Fruit fly (Drosophila melanogaster): ENCODE data around the gene CG14132.

The CG14132 gene

DNA sequence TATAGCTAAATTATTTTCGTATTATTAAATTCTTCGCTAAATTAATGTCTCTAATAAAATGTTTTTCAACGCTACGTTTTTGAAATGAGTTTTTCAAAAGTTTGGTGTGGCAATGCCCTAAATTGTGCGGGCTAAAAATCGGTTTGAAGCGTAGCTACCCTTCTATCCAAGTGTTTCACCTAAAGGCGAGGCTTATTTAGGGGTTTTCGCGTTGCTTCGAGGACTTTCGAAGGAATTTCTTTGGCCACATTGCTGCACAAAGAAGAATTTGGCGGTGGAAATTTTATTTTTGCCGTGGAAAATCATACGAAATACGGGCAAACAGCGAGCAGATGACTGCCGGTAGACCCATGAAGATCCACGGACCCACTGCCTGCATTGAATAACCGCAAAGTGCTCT is 33.3 kb downstream of the CG14132 start, which contains the start of gene TfIIEalpha (continued):
- TF ChIP-seq D (optimal IDR thresholded peaks at IDR 0.05): no peak
- TF ChIP-seq D (GFP tag; optimal IDR thresholded peaks at IDR 0.05): no peak
- TF ChIP-seq Ptx1 (GFP tag; IDR thresholded peaks at IDR 0.05): no peak
- TF ChIP-seq hbn (GFP tag; IDR thresholded peaks at IDR 0.05; ENCODE audit: partially characterized antibody): 0 out of 2 replicates have a peak, but pooled peaks have one; percentile 31
- TF ChIP-seq MESR4 (GFP tag; optimal IDR thresholded peaks at IDR 0.05): peak; percentile 76
- TF ChIP-seq D19A (tag; optimal IDR thresholded peaks at IDR 0.05): no peak
- TF ChIP-seq Poxn (GFP tag; IDR thresholded peaks at IDR 0.05): no peak
- TF ChIP-seq MTF-1 (GFP tag; optimal IDR thresholded peaks at IDR 0.05; ENCODE audit: borderline replicate concordance): no peak
- TF ChIP-seq CG34376 (GFP tag; optimal IDR thresholded peaks at IDR 0.05): no peak
- no peak for TF ChIP-seq Sry-β (GFP tag; optimal IDR thresholded peaks at IDR 0.05)
- no peak for TF ChIP-seq pros (GFP tag; optimal IDR thresholded peaks at IDR 0.05)
- no peak for TF ChIP-seq stc (GFP tag; IDR thresholded peaks at IDR 0.05)
- TF ChIP-seq cg (GFP tag; optimal IDR thresholded peaks at IDR 0.05): no peak
- no peak for TF ChIP-seq crol (GFP tag; IDR thresholded peaks at IDR 0.05)
- TF ChIP-seq CG2875 (GFP tag; optimal IDR thresholded peaks at IDR 0.05): no peak
- no peak for TF ChIP-seq sc (optimal IDR thresholded peaks at IDR 0.05)
- no peak for TF ChIP-seq sc (GFP tag; optimal IDR thresholded peaks at IDR 0.05)
- TF ChIP-seq esg (GFP tag; conservative IDR thresholded peaks at IDR 0.05): no peak
- no peak for TF ChIP-seq CG1602 (GFP tag; optimal IDR thresholded peaks at IDR 0.05)
- no peak for TF ChIP-seq CG7839 (tag; optimal IDR thresholded peaks at IDR 0.05)
- TF ChIP-seq btn (GFP tag; optimal IDR thresholded peaks at IDR 0.05): no peak
- no peak for TF ChIP-seq wek (GFP tag; optimal IDR thresholded peaks at IDR 0.05)
- TF ChIP-seq dm (GFP tag; optimal IDR thresholded peaks at IDR 0.05): no peak
- no peak for TF ChIP-seq CG10462 (GFP tag; optimal IDR thresholded peaks at IDR 0.05)
- no peak for TF ChIP-seq CG11456 (GFP tag; IDR thresholded peaks at IDR 0.05)
- TF ChIP-seq abd-A (tag; optimal IDR thresholded peaks at IDR 0.05): no peak
- TF ChIP-seq Bgb (GFP tag; IDR thresholded peaks at IDR 0.05; ENCODE audit: partially characterized antibody): peak; percentile 54; the same call in 1 of the 2 replicates
- no peak for TF ChIP-seq dati (GFP tag; IDR thresholded peaks at IDR 0.05)
- no peak for TF ChIP-seq pan (optimal IDR thresholded peaks at IDR 0.05)
- TF ChIP-seq pan (GFP tag; optimal IDR thresholded peaks at IDR 0.05 in 1 of 2, IDR thresholded peaks at IDR 0.05 in 1 of 2): no peak
- no peak for TF ChIP-seq ken (GFP tag; IDR thresholded peaks at IDR 0.05)
- peak; percentile 21 for TF ChIP-seq CG12391 (tag; optimal IDR thresholded peaks at IDR 0.05)
- no peak for TF ChIP-seq ato (GFP tag; IDR thresholded peaks at IDR 0.05; ENCODE audit: partially characterized antibody)
- TF ChIP-seq luna (GFP tag; optimal IDR thresholded peaks at IDR 0.05): no peak
- no peak for TF ChIP-seq CG7372 (GFP tag; IDR thresholded peaks at IDR 0.05)
- TF ChIP-seq HmgZ (tag; optimal IDR thresholded peaks at IDR 0.05): peak; percentile 76
- peak; percentile 57 for TF ChIP-seq nmo (GFP tag; optimal IDR thresholded peaks at IDR 0.05)
- peak; percentile 24 for TF ChIP-seq CG10543 (GFP tag; optimal IDR thresholded peaks at IDR 0.05)
- no peak for TF ChIP-seq tgo (GFP tag; IDR thresholded peaks at IDR 0.05)
- no peak for TF ChIP-seq CG33557 (GFP tag; optimal IDR thresholded peaks at IDR 0.05)
- no peak for TF ChIP-seq ftz-f1 (GFP tag; optimal IDR thresholded peaks at IDR 0.05)
- no peak for TF ChIP-seq bowl (GFP tag; IDR thresholded peaks at IDR 0.05)
- TF ChIP-seq NFAT (GFP tag; IDR thresholded peaks at IDR 0.05): peak; percentile 63; the same call in 1 of the 2 replicates
- peak; percentile 15 for TF ChIP-seq CrebB (tag; optimal IDR thresholded peaks at IDR 0.05)
- no peak for TF ChIP-seq CG15479 (GFP tag; optimal IDR thresholded peaks at IDR 0.05)
- no peak for TF ChIP-seq Oli (tag; optimal IDR thresholded peaks at IDR 0.05)
- no peak for TF ChIP-seq ap (GFP tag; IDR thresholded peaks at IDR 0.05)
- no peak for TF ChIP-seq CG4820 (GFP tag; optimal IDR thresholded peaks at IDR 0.05)
- TF ChIP-seq yki (optimal IDR thresholded peaks at IDR 0.05): no peak
- no peak for TF ChIP-seq CG31224 (GFP tag; IDR thresholded peaks at IDR 0.05)
- no peak for TF ChIP-seq CG17359 (tag; optimal IDR thresholded peaks at IDR 0.05)
- no peak for TF ChIP-seq rib (GFP tag; IDR thresholded peaks at IDR 0.05)
- TF ChIP-seq CG17802 (tag; optimal IDR thresholded peaks at IDR 0.05): no peak

Data from whole organism, embryonic.